Fruit fly (Drosophila melanogaster) whole organism, prepupa: ENCODE data around the gene CG10809.

Source experiments
- CG10631 ChIP-seq: fragments of 200-800 bp; sonication (Bioruptor generic); optimal IDR thresholded peaks from 2 replicates; lab custom pipeline; 2016; ENCODE audit warnings: missing biosample characterization, missing genetic modification characterization
- CG10669 ChIP-seq: fragments of 200-800 bp; sonication (Bioruptor generic); optimal IDR thresholded peaks from 3 replicates; lab custom pipeline; 2018; ENCODE audit warnings: missing biosample characterization, mild to moderate bottlenecking, missing genetic modification characterization, moderate library complexity
- CG11294 ChIP-seq: fragments of 200-800 bp; sonication (Bioruptor generic); IDR thresholded peaks from 2 replicates; pipeline ENCODE4 v1.3.6; 2022; ENCODE audit warnings: missing biosample characterization, missing genetic modification characterization
- CG11762 ChIP-seq: fragments of 200-800 bp; sonication (Bioruptor generic); optimal IDR thresholded peaks from 3 replicates; lab custom pipeline; 2016; ENCODE audit warnings: missing biosample characterization, missing genetic modification characterization; ENCODE audit not compliant: insufficient read depth
- CG11902 ChIP-seq: fragments of 200-800 bp; sonication (Bioruptor generic); optimal IDR thresholded peaks from 3 replicates; lab custom pipeline; 2016; ENCODE audit warnings: missing biosample characterization, missing genetic modification characterization
- CG15336 ChIP-seq: fragments of 200-800 bp; sonication (Bioruptor generic); IDR thresholded peaks from 2 replicates; pipeline ENCODE4 v1.3.6; 2022; ENCODE audit warnings: missing biosample characterization, missing genetic modification characterization
- CG16779 ChIP-seq: fragments of 200-800 bp; sonication (Bioruptor generic); optimal IDR thresholded peaks from 3 replicates; lab custom pipeline; 2017; ENCODE audit warnings: missing biosample characterization, mild to moderate bottlenecking, missing genetic modification characterization
- CG3032 ChIP-seq: fragments of 200-800 bp; optimal IDR thresholded peaks from 2 replicates; lab custom pipeline; 2019; ENCODE audit warnings: missing biosample characterization, mild to moderate bottlenecking, missing genetic modification characterization, moderate library complexity
- CG31627 ChIP-seq: fragments of 200-800 bp; sonication (Bioruptor generic); optimal IDR thresholded peaks from 3 replicates; lab custom pipeline; 2016; ENCODE audit warnings: missing biosample characterization, missing genetic modification characterization
- CG32006 ChIP-seq: fragments of 200-800 bp; sonication (Bioruptor generic); optimal IDR thresholded peaks from 3 replicates; lab custom pipeline; 2017; ENCODE audit warnings: missing biosample characterization, mild to moderate bottlenecking, missing genetic modification characterization
- CG3919 ChIP-seq: fragments of 200-800 bp; sonication (Bioruptor generic); optimal IDR thresholded peaks from 3 replicates; lab custom pipeline; 2016; ENCODE audit warnings: missing biosample characterization, missing genetic modification characterization
- CG4318 ChIP-seq: fragments of 200-800 bp; sonication (Bioruptor generic); optimal IDR thresholded peaks from 3 replicates; lab custom pipeline; 2017; ENCODE audit warnings: missing biosample characterization, mild to moderate bottlenecking, missing genetic modification characterization
- CG6163 ChIP-seq: fragments of 200-800 bp; sonication (Bioruptor generic); IDR thresholded peaks from 3 replicates; pipeline ENCODE4 v1.3.6; 2022; ENCODE audit warnings: missing biosample characterization, missing genetic modification characterization
- CG6276 ChIP-seq: fragments of 200-800 bp; sonication (Bioruptor generic); optimal IDR thresholded peaks from 2 replicates; lab custom pipeline; 2017; ENCODE audit warnings: missing biosample characterization, mild to moderate bottlenecking, missing genetic modification characterization
- CG6792 ChIP-seq: fragments of 200-800 bp; sonication (Bioruptor generic); optimal IDR thresholded peaks from 3 replicates; lab custom pipeline; 2016; ENCODE audit warnings: missing biosample characterization, missing genetic modification characterization
- CG6808 ChIP-seq: fragments of 200-800 bp; sonication (Bioruptor generic); optimal IDR thresholded peaks from 3 replicates; lab custom pipeline; 2017; ENCODE audit warnings: missing biosample characterization, missing genetic modification characterization, mild to moderate bottlenecking, moderate library complexity, missing genetic modification reagents
- CG6854 ChIP-seq: fragments of 200-800 bp; sonication (Bioruptor generic); optimal IDR thresholded peaks from 2 replicates; lab custom pipeline; 2017; ENCODE audit warnings: missing biosample characterization, mild to moderate bottlenecking, missing genetic modification characterization
- CG7368 ChIP-seq: fragments of 200-800 bp; sonication (Bioruptor generic); optimal IDR thresholded peaks from 3 replicates; lab custom pipeline; 2016; ENCODE audit warnings: missing biosample characterization, missing genetic modification characterization
- CG8119 ChIP-seq: fragments of 200-800 bp; sonication (Bioruptor generic); IDR thresholded peaks from 3 replicates; pipeline ENCODE4 v1.3.6; 2022; ENCODE audit warnings: missing biosample characterization, missing genetic modification characterization
- CG8319 ChIP-seq: fragments of 200-800 bp; sonication (Bioruptor generic); optimal IDR thresholded peaks from 3 replicates; lab custom pipeline; 2016; ENCODE audit warnings: missing biosample characterization, missing genetic modification characterization
- CG9139 ChIP-seq: fragments of 200-800 bp; sonication (Bioruptor generic); optimal IDR thresholded peaks from 3 replicates; lab custom pipeline; 2017; ENCODE audit warnings: missing biosample characterization, mild to moderate bottlenecking, missing genetic modification characterization
- Eip78C ChIP-seq: fragments of 200-800 bp; sonication (Bioruptor generic); peaks from one replicate; lab custom pipeline; 2016; ENCODE audit warnings: missing biosample characterization, missing genetic modification characterization
- Ets21C ChIP-seq: fragments of 200-800 bp; sonication (Bioruptor generic); optimal IDR thresholded peaks from 3 replicates; lab custom pipeline; 2016; ENCODE audit warnings: missing biosample characterization, missing genetic modification characterization
- Gug ChIP-seq: fragments of 200-800 bp; sonication (Bioruptor generic); IDR thresholded peaks from 2 replicates; pipeline ENCODE4 v1.3.6; 2022; ENCODE audit warnings: missing biosample characterization, missing genetic modification characterization
- Hr39 ChIP-seq: fragments of 200-800 bp; sonication (Bioruptor generic); optimal IDR thresholded peaks from 2 replicates; lab custom pipeline; 2016; ENCODE audit warnings: missing biosample characterization, missing genetic modification characterization
- OdsH ChIP-seq: fragments of 200-800 bp; sonication (Bioruptor generic); optimal IDR thresholded peaks from 3 replicates; lab custom pipeline; 2016; ENCODE audit warnings: missing biosample characterization, missing genetic modification characterization
- achi ChIP-seq: fragments of 200-800 bp; sonication (Bioruptor generic); optimal IDR thresholded peaks from 3 replicates; lab custom pipeline; 2016; ENCODE audit warnings: missing biosample characterization, missing genetic modification characterization
- cyc ChIP-seq: fragments of 200-800 bp; sonication (Bioruptor generic); optimal IDR thresholded peaks from 3 replicates; lab custom pipeline; 2016; ENCODE audit warnings: missing biosample characterization, missing genetic modification characterization
- dac ChIP-seq: fragments of 200-800 bp; sonication (Bioruptor generic); optimal IDR thresholded peaks from 2 replicates; lab custom pipeline; 2017; ENCODE audit warnings: missing biosample characterization, mild to moderate bottlenecking, missing genetic modification characterization
- esn ChIP-seq: fragments of 200-800 bp; sonication (Bioruptor generic); optimal IDR thresholded peaks from 2 replicates; lab custom pipeline; 2016; ENCODE audit warnings: missing biosample characterization, mild to moderate bottlenecking, missing genetic modification characterization, moderate library complexity
- fd85E ChIP-seq: fragments of 200-800 bp; sonication (Bioruptor generic); optimal IDR thresholded peaks from 3 replicates; lab custom pipeline; 2016; ENCODE audit warnings: missing biosample characterization, missing genetic modification characterization
- fkh ChIP-seq: fragments of 200-800 bp; sonication (Bioruptor generic); optimal IDR thresholded peaks from 3 replicates; lab custom pipeline; 2017; ENCODE audit warnings: missing biosample characterization, mild to moderate bottlenecking, missing genetic modification characterization, moderate library complexity
- net ChIP-seq: fragments of 200-800 bp; sonication (Bioruptor generic); optimal IDR thresholded peaks from 3 replicates; lab custom pipeline; 2016; ENCODE audit warnings: missing biosample characterization, missing genetic modification characterization
- ss ChIP-seq, 2 experiments: fragments of 200-800 bp; sonication (Bioruptor generic); optimal IDR thresholded peaks; 2 replicates in 1 of 2; 3 replicates in 1 of 2; lab custom pipeline; 2017 to 2018; ENCODE audit warnings: mild to moderate bottlenecking in 2 of 2, missing biosample characterization in 2 of 2, missing genetic modification characterization in 2 of 2, moderate library complexity in 1 of 2
- svp ChIP-seq: fragments of 200-800 bp; sonication (Bioruptor generic); peaks from one replicate; lab custom pipeline; 2016; ENCODE audit warnings: missing biosample characterization, missing genetic modification characterization
- vri ChIP-seq: fragments of 200-800 bp; sonication (Bioruptor generic); optimal IDR thresholded peaks from 3 replicates; lab custom pipeline; 2016; ENCODE audit warnings: missing biosample characterization, mild to moderate bottlenecking, missing genetic modification characterization

CG10809 gene

dm6 chr3L:9838534-9838933, 21.2 kb downstream of the CG10809 start, which contains the start of gene Cdk8 (continued):
- no peak for TF ChIP-seq dac (GFP tag; lab: Kevin White, UChicago)
- TF ChIP-seq fd85E (GFP tag; lab: Kevin White, UChicago) = no peak
- TF ChIP-seq CG16779 (tag; lab: Kevin White, UChicago) = no peak
- no peak for TF ChIP-seq OdsH (GFP tag; lab: Kevin White, UChicago)
- no peak for TF ChIP-seq vri (GFP tag; lab: Kevin White, UChicago)
- TF ChIP-seq Ets21C (GFP tag; lab: Kevin White, UChicago) = no peak
- TF ChIP-seq CG6276 (GFP tag; lab: Kevin White, UChicago) = no peak
- no peak for TF ChIP-seq CG11902 (GFP tag; lab: Kevin White, UChicago)
- TF ChIP-seq CG4318 (GFP tag; lab: Kevin White, UChicago) = no peak
- TF ChIP-seq Eip78C = peak; percentile 67
- TF ChIP-seq, all 60 proteins: peak for 9

dm6 chr3L:9837053-9837452, 22.6 kb downstream of the CG10809 start:
- TF ChIP-seq cyc (GFP tag; lab: Kevin White, UChicago) (no peak), svp (GFP tag; lab: Kevin White, UChicago) (no peak), CG3919 (peak; percentile 16), Ets21C (GFP tag; lab: Kevin White, UChicago) (no peak), CG6854 (GFP tag; lab: Kevin White, UChicago) (no peak), CG6792 (GFP tag; lab: Kevin White, UChicago) (no peak), OdsH (GFP tag; lab: Kevin White, UChicago) (no peak)

- TF ChIP-seq svp (GFP tag; lab: Kevin White, UChicago) = peak; percentile 48
- 0 out of 2 replicates have a peak, but pooled peaks have one; percentile 8 for TF ChIP-seq CG15336
- TF ChIP-seq fkh (GFP tag; lab: Kevin White, UChicago) = no peak
- TF ChIP-seq CG10669 = no peak
- TF ChIP-seq CG31627 = peak; percentile 2
- peak; percentile 16 for TF ChIP-seq CG3919
- TF ChIP-seq esn (GFP tag; lab: Kevin White, UChicago) = no peak
- no peak for TF ChIP-seq CG8319
Observed at dm6 chr3L:9836524-9837047, 23.1 kb downstream of the CG10809 start, which contains the start of gene I-2. Gene I-2, minus strand, starts transcription at chr3L:9836805.

- no peak for TF ChIP-seq CG9139 (GFP tag; lab: Kevin White, UChicago)
- no peak for TF ChIP-seq CG6276 (GFP tag; lab: Kevin White, UChicago)
- no peak for TF ChIP-seq CG11902 (GFP tag; lab: Kevin White, UChicago)
- no peak for TF ChIP-seq CG6792 (GFP tag; lab: Kevin White, UChicago)
- TF ChIP-seq CG6808 = no peak
- no peak for TF ChIP-seq cyc (GFP tag; lab: Kevin White, UChicago)
- no peak for TF ChIP-seq CG3032
- no peak for TF ChIP-seq CG32006 (GFP tag; lab: Kevin White, UChicago)
- no peak for TF ChIP-seq CG8119 (GFP tag; lab: Robert Waterston, UW)
- TF ChIP-seq CG6854 (GFP tag; lab: Kevin White, UChicago) = no peak
- TF ChIP-seq CG6163 = no peak
- TF ChIP-seq CG10631 (GFP tag; lab: Kevin White, UChicago) = no peak
- TF ChIP-seq achi (GFP tag; lab: Kevin White, UChicago) = no peak
- no peak for TF ChIP-seq ss (GFP tag; optimal IDR thresholded peaks at IDR 0.05; lab: Kevin White, UChicago)
- no peak for TF ChIP-seq Gug (GFP tag; lab: Robert Waterston, UW)
- TF ChIP-seq vri (GFP tag; lab: Kevin White, UChicago) = no peak
Observed at dm6 chr3L:9832125-9832524, 27.6 kb downstream of the CG10809 start.

- no peak for TF ChIP-seq Gug (GFP tag; lab: Robert Waterston, UW)
- TF ChIP-seq CG8319 = no peak
- TF ChIP-seq CG11762 (GFP tag; lab: Kevin White, UChicago) = no peak
- no peak for TF ChIP-seq net (GFP tag; lab: Kevin White, UChicago)
- TF ChIP-seq CG15336 = no peak
- TF ChIP-seq CG9139 (GFP tag; lab: Kevin White, UChicago) = no peak
- no peak for TF ChIP-seq dac (GFP tag; lab: Kevin White, UChicago)
- no peak for TF ChIP-seq Hr39 (GFP tag; lab: Kevin White, UChicago)
- TF ChIP-seq CG11294 (GFP tag; lab: Robert Waterston, UW) = no peak
- no peak for TF ChIP-seq Ets21C (GFP tag; lab: Kevin White, UChicago)
- TF ChIP-seq CG7368 (GFP tag; lab: Kevin White, UChicago) = no peak
Observed at dm6 chr3L:9829639-9830341, 29.9 kb downstream of the CG10809 start.
